Fruit fly (Drosophila melanogaster) whole organism, embryonic: Measurements from ENCODE around the gene CG7914.

Experiments used
- Aef1 ChIP-seq: fragments of 200-800 bp; sonication (Bioruptor generic); IDR thresholded peaks from 3 replicates; pipeline ENCODE4 v1.3.6; 2022; ENCODE audit warnings: missing biosample characterization, missing genetic modification characterization
- Antp ChIP-seq: fragments of 200-800 bp; sonication (Bioruptor generic); optimal IDR thresholded peaks from 3 replicates; lab custom pipeline; 2016; ENCODE audit warnings: missing biosample characterization, missing genetic modification characterization
- B-H2 ChIP-seq: fragments of 200-800 bp; sonication (Bioruptor generic); optimal IDR thresholded peaks from 2 replicates; lab custom pipeline; 2018; ENCODE audit warnings: missing biosample characterization, mild to moderate bottlenecking, missing genetic modification characterization
- CG1024 ChIP-seq: fragments of 200-800 bp; sonication (Bioruptor generic); IDR thresholded peaks from 2 replicates; pipeline ENCODE4 v1.3.6; 2022; ENCODE audit warnings: missing biosample characterization, missing genetic modification characterization
- CG10321 ChIP-seq: fragments of 200-800 bp; sonication (Bioruptor generic); IDR thresholded peaks from 2 replicates; pipeline ENCODE4 v1.3.6; 2022; ENCODE audit warnings: missing biosample characterization, missing genetic modification characterization
- CG10462 ChIP-seq: fragments of 200-800 bp; sonication (Bioruptor generic); optimal IDR thresholded peaks from 2 replicates; lab custom pipeline; 2016; ENCODE audit warnings: missing biosample characterization, missing genetic modification characterization
- CG11696 ChIP-seq: fragments of 200-800 bp; sonication (Bioruptor generic); IDR thresholded peaks from 2 replicates; pipeline ENCODE4 v1.3.6; 2022; ENCODE audit warnings: missing biosample characterization, missing genetic modification characterization
- CG12071 ChIP-seq: fragments of 200-800 bp; sonication (Bioruptor generic); optimal IDR thresholded peaks from 3 replicates; lab custom pipeline; 2018; ENCODE audit warnings: missing biosample characterization, mild to moderate bottlenecking, missing genetic modification characterization
- CG12155 ChIP-seq: fragments of 200-800 bp; sonication (Bioruptor generic); optimal IDR thresholded peaks from 3 replicates; lab custom pipeline; 2016; ENCODE audit warnings: missing biosample characterization, missing genetic modification characterization
- CG12942 ChIP-seq: fragments of 200-800 bp; sonication (Bioruptor generic); optimal IDR thresholded peaks from 3 replicates; lab custom pipeline; 2016; ENCODE audit warnings: missing biosample characterization, missing genetic modification characterization
- CG13424 ChIP-seq: fragments of 200-800 bp; sonication (Bioruptor generic); optimal IDR thresholded peaks from 2 replicates; lab custom pipeline; 2019; ENCODE audit warnings: missing biosample characterization, mild to moderate bottlenecking, missing genetic modification characterization, moderate library complexity
- CG17361 ChIP-seq: fragments of 200-800 bp; sonication (Bioruptor generic); IDR thresholded peaks from 3 replicates; pipeline ENCODE4 v1.3.6; 2022; ENCODE audit warnings: missing biosample characterization, missing genetic modification characterization
- CG17568 ChIP-seq: fragments of 200-800 bp; sonication (Bioruptor generic); optimal IDR thresholded peaks from 2 replicates; lab custom pipeline; 2018; ENCODE audit warnings: missing biosample characterization, mild to moderate bottlenecking, missing genetic modification characterization, moderate library complexity
- CG1832 ChIP-seq: fragments of 200-800 bp; sonication (Bioruptor generic); optimal IDR thresholded peaks from 2 replicates; lab custom pipeline; 2017; ENCODE audit warnings: missing biosample characterization, mild to moderate bottlenecking, missing genetic modification characterization, inconsistent platforms
- CG18764 ChIP-seq: fragments of 200-800 bp; sonication (Bioruptor generic); optimal IDR thresholded peaks from 3 replicates; lab custom pipeline; 2016; ENCODE audit warnings: missing biosample characterization, missing genetic modification characterization
- CG30403 ChIP-seq: fragments of 200-800 bp; sonication (Bioruptor generic); optimal IDR thresholded peaks from 3 replicates; lab custom pipeline; 2016; ENCODE audit warnings: missing biosample characterization, missing genetic modification characterization
- CG31441 ChIP-seq: fragments of 200-800 bp; sonication (Bioruptor generic); IDR thresholded peaks from 2 replicates; pipeline ENCODE4 v1.3.6; 2022; ENCODE audit warnings: missing biosample characterization, missing genetic modification characterization
- CG3838 ChIP-seq: fragments of 200-800 bp; sonication (Bioruptor generic); optimal IDR thresholded peaks from 3 replicates; lab custom pipeline; 2016; ENCODE audit warnings: missing biosample characterization, missing genetic modification characterization
- CG4424 ChIP-seq: fragments of 200-800 bp; sonication (Bioruptor generic); optimal IDR thresholded peaks from 3 replicates; lab custom pipeline; 2016; ENCODE audit warnings: missing biosample characterization, missing genetic modification characterization
- CG4730 ChIP-seq: fragments of 200-800 bp; sonication (Bioruptor generic); IDR thresholded peaks from 2 replicates; pipeline ENCODE4 v1.3.6; 2022; ENCODE audit warnings: missing biosample characterization, missing genetic modification characterization
- CG6791 ChIP-seq: fragments of 200-800 bp; sonication (Bioruptor generic); IDR thresholded peaks from 3 replicates; pipeline ENCODE4 v1.3.6; 2022; ENCODE audit warnings: missing biosample characterization, missing genetic modification characterization; ENCODE audit not compliant: partially characterized antibody
- CG7928 ChIP-seq: fragments of 200-800 bp; sonication (Bioruptor generic); optimal IDR thresholded peaks from 2 replicates; lab custom pipeline; 2017; ENCODE audit warnings: missing biosample characterization, mild to moderate bottlenecking, missing genetic modification characterization
- CG8765 ChIP-seq: fragments of 200-800 bp; sonication (Bioruptor generic); IDR thresholded peaks from 2 replicates; pipeline ENCODE4 v1.3.6; 2022; ENCODE audit warnings: missing biosample characterization, missing genetic modification characterization
- CHES-1-like ChIP-seq: fragments of 200-800 bp; sonication (Bioruptor generic); optimal IDR thresholded peaks from 2 replicates; lab custom pipeline; 2016; ENCODE audit warnings: missing biosample characterization, missing genetic modification characterization
- Dip2 ChIP-seq: fragments of 200-800 bp; sonication (Bioruptor generic); IDR thresholded peaks from 2 replicates; pipeline ENCODE4 v1.3.6; 2022; ENCODE audit warnings: missing biosample characterization, missing genetic modification characterization
- Eip74EF ChIP-seq, 2 experiments: fragments of 200-800 bp in 1 of 2; fragments of >200 bp in 1 of 2; sonication (Bioruptor generic) in 1 of 2; optimal IDR thresholded peaks; 2 replicates each; lab custom pipeline; 2017 to 2019; ENCODE audit warnings: missing biosample characterization in 2 of 2, missing genetic modification characterization in 2 of 2, mild to moderate bottlenecking in 1 of 2, moderate library complexity in 1 of 2
- GATAe ChIP-seq: fragments of 200-800 bp; sonication (Bioruptor generic); conservative IDR thresholded peaks from 2 replicates; pipeline ENCODE4 v1.3.6; 2022; ENCODE audit warnings: missing biosample characterization, missing genetic modification characterization
- Hr78 ChIP-seq, 2 experiments: fragments of 200-800 bp in 1 of 2; fragments of >200 bp in 1 of 2; sonication (Bioruptor generic) in 1 of 2; optimal IDR thresholded peaks; 2 replicates each; lab custom pipeline; 2017 to 2019; ENCODE audit warnings: missing biosample characterization in 2 of 2, missing genetic modification characterization in 2 of 2, mild to moderate bottlenecking in 1 of 2, moderate library complexity in 1 of 2
- NC2α ChIP-seq: fragments of 200-800 bp; sonication (Bioruptor generic); optimal IDR thresholded peaks from 2 replicates; lab custom pipeline; 2016; ENCODE audit warnings: missing biosample characterization, missing genetic modification characterization
- NC2β ChIP-seq: fragments of 200-800 bp; sonication (Bioruptor generic); optimal IDR thresholded peaks from 2 replicates; lab custom pipeline; 2016; ENCODE audit warnings: missing biosample characterization, missing genetic modification characterization
- NK7.1 ChIP-seq: fragments of 200-800 bp; sonication (Bioruptor generic); optimal IDR thresholded peaks from 3 replicates; lab custom pipeline; 2016; ENCODE audit warnings: missing biosample characterization, missing genetic modification characterization
- Nf-YC ChIP-seq: fragments of 200-800 bp; optimal IDR thresholded peaks from 3 replicates; lab custom pipeline; 2019; ENCODE audit warnings: missing biosample characterization, mild to moderate bottlenecking, missing genetic modification characterization, moderate library complexity
- Scr ChIP-seq: fragments of 200-800 bp; sonication (Bioruptor generic); IDR thresholded peaks from 2 replicates; pipeline ENCODE4 v1.3.6; 2022; ENCODE audit warnings: missing biosample characterization, missing genetic modification characterization; ENCODE audit not compliant: partially characterized antibody
- Sry-β ChIP-seq: fragments of 200-800 bp; sonication (Bioruptor generic); optimal IDR thresholded peaks from 2 replicates; lab custom pipeline; 2018; ENCODE audit warnings: missing biosample characterization, mild to moderate bottlenecking, missing genetic modification characterization, moderate library complexity
- Xrp1 ChIP-seq: fragments of 200-800 bp; sonication (Bioruptor generic); IDR thresholded peaks from 2 replicates; pipeline ENCODE4 v1.3.6; 2022; ENCODE audit warnings: missing biosample characterization, missing genetic modification characterization
- ap ChIP-seq: fragments of 200-800 bp; sonication (Bioruptor generic); IDR thresholded peaks from 2 replicates; pipeline ENCODE4 v1.3.6; 2022; ENCODE audit warnings: missing biosample characterization, missing genetic modification characterization
- ato ChIP-seq: fragments of 200-800 bp; sonication (Bioruptor generic); IDR thresholded peaks from 2 replicates; pipeline ENCODE4 v1.3.6; 2022; ENCODE audit warnings: missing biosample characterization, missing genetic modification characterization; ENCODE audit not compliant: partially characterized antibody
- chn ChIP-seq: fragments of 200-800 bp; sonication (Bioruptor generic); optimal IDR thresholded peaks from 2 replicates; lab custom pipeline; 2016; ENCODE audit warnings: missing biosample characterization, missing genetic modification characterization
- crp ChIP-seq, 2 experiments: fragments of 200-800 bp; sonication (Bioruptor generic); optimal IDR thresholded peaks; 2 replicates in 1 of 2; 3 replicates in 1 of 2; lab custom pipeline; 2017; ENCODE audit warnings: missing biosample characterization in 2 of 2, missing genetic modification characterization in 2 of 2, mild to moderate bottlenecking in 1 of 2, moderate library complexity in 1 of 2
- en ChIP-seq: fragments of 200-800 bp; sonication (Bioruptor generic); optimal IDR thresholded peaks from 2 replicates; lab custom pipeline; 2016; ENCODE audit warnings: missing biosample characterization, missing genetic modification characterization
- ftz-f1 ChIP-seq: fragments of 200-800 bp; sonication (Bioruptor generic); optimal IDR thresholded peaks from 2 replicates; lab custom pipeline; 2016; ENCODE audit warnings: missing biosample characterization, missing genetic modification characterization
- grn ChIP-seq: fragments of 200-800 bp; sonication (Bioruptor generic); optimal IDR thresholded peaks from 3 replicates; lab custom pipeline; 2017; ENCODE audit warnings: missing biosample characterization, missing genetic modification characterization
- hbn ChIP-seq: fragments of 200-800 bp; sonication (Bioruptor generic); IDR thresholded peaks from 2 replicates; pipeline ENCODE4 v1.3.6; 2022; ENCODE audit warnings: missing biosample characterization, missing genetic modification characterization; ENCODE audit not compliant: partially characterized antibody
- inv ChIP-seq: fragments of 200-800 bp; sonication (Bioruptor generic); IDR thresholded peaks from 2 replicates; pipeline ENCODE4 v1.3.6; 2022; ENCODE audit warnings: missing biosample characterization, missing genetic modification characterization; ENCODE audit not compliant: partially characterized antibody
- nerfin-1 ChIP-seq: fragments of 200-800 bp; sonication (Bioruptor generic); optimal IDR thresholded peaks from 3 replicates; lab custom pipeline; 2019; ENCODE audit warnings: missing biosample characterization, mild to moderate bottlenecking, missing genetic modification characterization, moderate library complexity
- salm ChIP-seq: fragments of 200-800 bp; sonication (Bioruptor generic); optimal IDR thresholded peaks from 2 replicates; lab custom pipeline; 2018; ENCODE audit warnings: missing biosample characterization, mild to moderate bottlenecking, missing genetic modification characterization
- tna ChIP-seq: fragments of 200-800 bp; sonication (Bioruptor generic); IDR thresholded peaks from 2 replicates; pipeline ENCODE4 v1.3.6; 2022; ENCODE audit warnings: missing biosample characterization, missing genetic modification characterization; ENCODE audit not compliant: partially characterized antibody
- tx ChIP-seq: fragments of 200-800 bp; sonication (Bioruptor generic); optimal IDR thresholded peaks from 2 replicates; lab custom pipeline; 2016; ENCODE audit warnings: missing biosample characterization, missing genetic modification characterization
- unpg ChIP-seq: fragments of 200-800 bp; sonication (Bioruptor generic); optimal IDR thresholded peaks from 3 replicates; lab custom pipeline; 2018; ENCODE audit warnings: missing biosample characterization, mild to moderate bottlenecking, missing genetic modification characterization, moderate library complexity
- z ChIP-seq: fragments of 200-800 bp; sonication (Bioruptor generic); IDR thresholded peaks from 3 replicates; pipeline ENCODE4 v1.3.6; 2022; ENCODE audit warnings: missing biosample characterization, missing genetic modification characterization

The CG7914 gene

DNA sequence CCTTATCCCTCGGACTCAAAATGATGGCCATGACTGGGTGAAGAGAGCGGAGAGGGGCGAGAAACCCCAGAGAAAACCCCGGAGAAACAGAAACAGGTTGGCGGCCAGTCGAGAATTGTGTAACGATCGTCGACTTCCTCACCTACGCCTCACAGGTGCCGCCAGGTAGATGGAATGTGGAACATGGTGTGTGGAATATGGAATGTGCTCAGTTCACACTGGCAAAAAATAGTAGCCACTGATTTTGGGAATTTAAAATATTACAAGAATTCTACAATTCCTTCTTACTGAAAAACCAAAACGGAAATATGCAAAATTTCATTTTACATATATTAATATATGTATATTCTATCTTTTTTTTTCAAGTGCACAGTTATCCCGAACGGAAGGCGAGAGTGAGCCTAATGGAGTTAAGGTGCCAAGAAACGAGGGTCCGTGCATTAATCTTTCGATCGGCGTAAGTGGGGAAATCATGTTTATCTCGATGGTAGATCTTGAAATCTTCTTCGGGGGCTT lies 37.3 kb downstream of the CG7914 start (continued):
- TF ChIP-seq CG31441 (GFP tag; lab: Robert Waterston, UW), result peak; percentile 91
- TF ChIP-seq Aef1 (GFP tag; lab: Robert Waterston, UW), result peak; percentile 46; the same call in 2 of the 3 replicates
- TF ChIP-seq z, result peak; percentile 65; the same call in 2 of the 3 replicates
- peak; percentile 55 for TF ChIP-seq salm
- peak; percentile 86 for TF ChIP-seq CG4424 (GFP tag; lab: Kevin White, UChicago)
- TF ChIP-seq crp (GFP tag; optimal IDR thresholded peaks at IDR 0.05; lab: Kevin White, UChicago), result peak in 1 of 2 experiments; percentile 20
- TF ChIP-seq CG10462 (GFP tag; lab: Kevin White, UChicago), result peak; percentile 74
- no peak for TF ChIP-seq hbn (GFP tag; lab: Robert Waterston, UW)
- TF ChIP-seq CG8765 (GFP tag; lab: Robert Waterston, UW), result peak; percentile 90
- TF ChIP-seq Hr78 (GFP tag; optimal IDR thresholded peaks at IDR 0.05; lab: Kevin White, UChicago), result peak in 1 of 2 experiments; percentile 35
- TF ChIP-seq NK7.1 (GFP tag; lab: Kevin White, UChicago), result no peak
- TF ChIP-seq chn (GFP tag; lab: Kevin White, UChicago), result peak; percentile 69
- TF ChIP-seq tna (GFP tag; lab: Robert Waterston, UW), result no peak
- peak; percentile 4 for TF ChIP-seq NC2β (GFP tag; lab: Kevin White, UChicago)
- TF ChIP-seq CG17568 (GFP tag; lab: Kevin White, UChicago), result peak; percentile 67
- TF ChIP-seq CG4730 (GFP tag; lab: Robert Waterston, UW), result peak; percentile 79
- TF ChIP-seq NC2α (GFP tag; lab: Kevin White, UChicago), result no peak
- TF ChIP-seq CG18764 (GFP tag; lab: Kevin White, UChicago), result peak; percentile 77
- peak; percentile 79 for TF ChIP-seq CG30403 (GFP tag; lab: Kevin White, UChicago)
- TF ChIP-seq CG12155 (GFP tag; lab: Kevin White, UChicago), result peak; percentile 69
- no peak for TF ChIP-seq CHES-1-like (GFP tag; lab: Kevin White, UChicago)
- peak; percentile 37 for TF ChIP-seq B-H2
- TF ChIP-seq CG3838 (GFP tag; lab: Kevin White, UChicago), result no peak
- no peak for TF ChIP-seq Dip2 (GFP tag; lab: Robert Waterston, UW)
- peak; percentile 16 for TF ChIP-seq Antp (GFP tag; lab: Kevin White, UChicago)
- peak; percentile 79 for TF ChIP-seq nerfin-1
- TF ChIP-seq unpg (GFP tag; lab: Kevin White, UChicago), result peak; percentile 88
- no peak for TF ChIP-seq inv
- peak; percentile 12 for TF ChIP-seq Sry-β
- no peak for TF ChIP-seq tx (GFP tag; lab: Kevin White, UChicago)
- no peak for TF ChIP-seq CG1832
- peak; percentile 33 for TF ChIP-seq Nf-YC
- TF ChIP-seq Xrp1 (GFP tag; lab: Robert Waterston, UW), result peak; percentile 95
- TF ChIP-seq CG12071, result no peak
- no peak for TF ChIP-seq Scr
- TF ChIP-seq CG17361 (GFP tag; lab: Robert Waterston, UW), result peak; percentile 84
- peak; percentile 35; the same call in 1 of the 2 replicates for TF ChIP-seq GATAe
- peak; percentile 83 for TF ChIP-seq CG13424 (tag; lab: Kevin White, UChicago)
- TF ChIP-seq ftz-f1 (GFP tag; lab: Kevin White, UChicago), result no peak
- no peak for TF ChIP-seq ato (GFP tag; lab: Robert Waterston, UW)
- TF ChIP-seq CG1024 (GFP tag; lab: Robert Waterston, UW), result peak; percentile 52
- TF ChIP-seq CG11696 (GFP tag; lab: Robert Waterston, UW), result peak; percentile 60
- TF ChIP-seq CG10321, result no peak
- peak; percentile 40; the same call in 2 of the 3 replicates for TF ChIP-seq CG6791 (GFP tag; lab: Robert Waterston, UW)
- peak; percentile 60 for TF ChIP-seq ap (GFP tag; lab: Robert Waterston, UW)
- peak; percentile 25 for TF ChIP-seq CG7928 (GFP tag; lab: Kevin White, UChicago)
- TF ChIP-seq Eip74EF (GFP tag; optimal IDR thresholded peaks at IDR 0.05; lab: Kevin White, UChicago), result peak in 1 of 2 experiments; percentile 68
- TF ChIP-seq CG12942 (GFP tag; lab: Kevin White, UChicago), result peak; percentile 48
- peak; percentile 88 for TF ChIP-seq grn (GFP tag; lab: Kevin White, UChicago)
- TF ChIP-seq en (GFP tag; lab: Kevin White, UChicago), result no peak
